Fruit fly (Drosophila melanogaster) whole organism, adult: ENCODE measurements around the gene CG14072.

ENCODE experiments used
- CG12768 ChIP-seq: fragments of 200-800 bp; sonication (Bioruptor generic); optimal IDR thresholded peaks from 2 replicates; lab custom pipeline; 2017; ENCODE audit warnings: missing biosample characterization, missing genetic modification characterization, mild to moderate bottlenecking, moderate library complexity, missing genetic modification reagents
- CG1620 ChIP-seq: fragments of 200-800 bp; sonication (Bioruptor generic); optimal IDR thresholded peaks from 2 replicates; lab custom pipeline; 2016; ENCODE audit warnings: missing biosample characterization, missing genetic modification characterization
- CG5204 ChIP-seq: fragments of 200-800 bp; sonication (Bioruptor generic); optimal IDR thresholded peaks from 2 replicates; lab custom pipeline; 2016; ENCODE audit warnings: missing biosample characterization, missing genetic modification characterization
- CG7045 ChIP-seq: fragments of 200-800 bp; sonication (Bioruptor generic); optimal IDR thresholded peaks from 2 replicates; lab custom pipeline; 2017; ENCODE audit warnings: missing biosample characterization, mild to moderate bottlenecking, missing genetic modification characterization
- CG7101 ChIP-seq: fragments of 200-800 bp; sonication (Bioruptor generic); optimal IDR thresholded peaks from 2 replicates; lab custom pipeline; 2018; ENCODE audit warnings: missing biosample characterization, mild to moderate bottlenecking, missing genetic modification characterization, moderate library complexity
- Clk ChIP-seq: fragments of 200-800 bp; sonication (Bioruptor generic); optimal IDR thresholded peaks from 2 replicates; lab custom pipeline; 2017; ENCODE audit warnings: missing biosample characterization, missing genetic modification characterization
- Crg-1 ChIP-seq: fragments of 200-800 bp; sonication (Bioruptor generic); optimal IDR thresholded peaks from 2 replicates; lab custom pipeline; 2016; ENCODE audit warnings: missing biosample characterization, missing genetic modification characterization
- Hr96 ChIP-seq: fragments of 200-800 bp; sonication (Bioruptor generic); optimal IDR thresholded peaks from 2 replicates; lab custom pipeline; 2016; ENCODE audit warnings: missing biosample characterization, missing genetic modification characterization
- Mnt ChIP-seq: fragments of 200-800 bp; sonication (Bioruptor generic); optimal IDR thresholded peaks from 2 replicates; lab custom pipeline; 2016; ENCODE audit warnings: missing biosample characterization, mild to moderate bottlenecking, missing genetic modification characterization
- bab1 ChIP-seq: fragments of 200-800 bp; sonication (Bioruptor generic); optimal IDR thresholded peaks from 3 replicates; lab custom pipeline; 2019; ENCODE audit warnings: missing biosample characterization, mild to moderate bottlenecking, missing genetic modification characterization, moderate library complexity
- cic ChIP-seq: fragments of 200-800 bp; sonication (Bioruptor generic); optimal IDR thresholded peaks from 2 replicates; lab custom pipeline; 2017; ENCODE audit warnings: missing biosample characterization, mild to moderate bottlenecking, missing genetic modification characterization, moderate library complexity
- kay ChIP-seq: fragments of 200-800 bp; sonication (Bioruptor generic); peaks from one replicate; lab custom pipeline; 2016; ENCODE audit warnings: missing biosample characterization, missing genetic modification characterization, borderline replicate concordance
- pad ChIP-seq: fragments of 200-800 bp; sonication (Bioruptor generic); optimal IDR thresholded peaks from 3 replicates; lab custom pipeline; 2017; ENCODE audit warnings: missing biosample characterization, missing genetic modification characterization, mild to moderate bottlenecking, moderate library complexity, missing genetic modification reagents
- toe ChIP-seq: fragments of 200-800 bp; sonication (Bioruptor generic); optimal IDR thresholded peaks from 2 replicates; lab custom pipeline; 2016; ENCODE audit warnings: missing biosample characterization, missing genetic modification characterization

DNA sequence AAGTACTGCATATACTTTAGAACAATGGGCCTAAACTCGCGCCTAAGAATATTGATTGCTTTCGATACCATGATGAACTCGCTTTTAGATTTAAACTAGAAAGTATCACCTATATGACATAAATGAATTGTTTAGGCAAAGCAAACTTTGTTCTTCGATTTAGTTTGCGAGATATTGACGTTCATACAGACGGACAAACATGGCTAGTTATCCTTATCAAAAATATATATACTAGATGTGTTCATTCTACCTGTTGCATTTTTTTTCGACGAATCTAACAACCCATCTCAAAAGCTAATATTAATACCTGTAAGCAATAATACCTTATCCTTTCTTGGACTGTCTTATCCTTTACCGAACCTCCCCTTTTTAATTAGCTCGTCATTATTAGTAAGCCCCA is 34.8 kb upstream of the CG14072 start, which contains the start of gene CG14070:
- TF ChIP-seq Crg-1 (GFP tag; lab: Kevin White, UChicago) (no peak), kay (GFP tag; lab: Kevin White, UChicago) (no peak), toe (GFP tag; lab: Kevin White, UChicago) (no peak), CG12768 (GFP tag; lab: Kevin White, UChicago) (no peak), cic (GFP tag; lab: Kevin White, UChicago) (no peak), CG7101 (no peak), Hr96 (no peak), Mnt (GFP tag; lab: Kevin White, UChicago) (no peak), CG5204 (no peak), pad (no peak), Clk (no peak), CG1620 (GFP tag; lab: Kevin White, UChicago) (no peak), CG7045 (no peak), bab1 (GFP tag; lab: Kevin White, UChicago) (no peak)
